Worm (Caenorhabditis elegans) whole organism, L4 larva: Measurements from ENCODE around the gene B0416.3.

ENCODE experiments used
- F26F4.8 ChIP-seq: fragments of 200-800 bp; sonication (Bioruptor generic); conservative IDR thresholded peaks from 2 replicates; pipeline ENCODE4 v1.3.6; 2022; ENCODE audit warnings: missing genetic modification characterization, missing compliant biosample characterization
- F44E2.7 ChIP-seq: fragments of 200-800 bp; sonication (Bioruptor generic); IDR thresholded peaks from 2 replicates; pipeline ENCODE4 v2.1.2; 2022; ENCODE audit warnings: missing genetic modification characterization, missing compliant biosample characterization
- Y48G9A.11 ChIP-seq: fragments of 200-800 bp; sonication (Bioruptor generic); IDR thresholded peaks from 2 replicates; pipeline ENCODE4 v1.3.6; 2022; ENCODE audit warnings: missing genetic modification reagents, missing genetic modification characterization, missing compliant biosample characterization
- aly-2 ChIP-seq: sonication (generic microtip); optimal IDR thresholded peaks from 2 replicates; lab custom pipeline; 2018; ENCODE audit warnings: missing biosample characterization, missing genetic modification characterization
- ceh-20 ChIP-seq: fragments of 200-800 bp; sonication (Bioruptor generic); IDR thresholded peaks from 2 replicates; pipeline ENCODE4 v1.3.6; 2022; ENCODE audit warnings: missing genetic modification reagents, missing genetic modification characterization, missing compliant biosample characterization
- ceh-82 ChIP-seq: sonication (generic microtip); optimal IDR thresholded peaks from 2 replicates; lab custom pipeline; 2017; ENCODE audit warnings: missing biosample characterization, missing genetic modification characterization
- cey-2 ChIP-seq: sonication (generic microtip); optimal IDR thresholded peaks from 3 replicates; lab custom pipeline; 2017; ENCODE audit warnings: missing genetic modification characterization, mild to moderate bottlenecking, missing compliant biosample characterization, antibody characterized with exemption, borderline replicate concordance; ENCODE audit not compliant: insufficient read depth
- ctbp-1 ChIP-seq: fragments of 200-800 bp; sonication (Bioruptor generic); IDR thresholded peaks from 2 replicates; pipeline ENCODE4 v1.3.6; 2022; ENCODE audit warnings: missing genetic modification reagents, missing genetic modification characterization, missing compliant biosample characterization
- daf-12 ChIP-seq: fragments of 150-350 bp; optimal IDR thresholded peaks from 2 replicates; lab custom pipeline; 2014; ENCODE audit warnings: missing biosample characterization, missing genetic modification reagents, missing genetic modification characterization
- dmd-6 ChIP-seq: fragments of 200-800 bp; sonication (Bioruptor generic); IDR thresholded peaks from 2 replicates; pipeline ENCODE4 v1.3.6; 2022; ENCODE audit warnings: missing genetic modification reagents, missing genetic modification characterization, missing compliant biosample characterization
- dpl-1 ChIP-seq: fragments of 150-350 bp; optimal IDR thresholded peaks from 2 replicates; lab custom pipeline; 2014; ENCODE audit warnings: missing biosample characterization, missing genetic modification reagents, missing genetic modification characterization
- egl-43 ChIP-seq: fragments of 200-800 bp; sonication (Bioruptor generic); IDR thresholded peaks from 2 replicates; pipeline ENCODE4 v1.3.6; 2022; ENCODE audit warnings: missing genetic modification reagents, missing genetic modification characterization, missing compliant biosample characterization
- hmg-1.1 ChIP-seq: fragments of 200-800 bp; sonication (Bioruptor generic); IDR thresholded peaks from 2 replicates; pipeline ENCODE4 v1.3.6; 2022; ENCODE audit warnings: missing genetic modification reagents, missing genetic modification characterization, missing compliant biosample characterization
- jun-1 ChIP-seq: fragments of 150-350 bp; optimal IDR thresholded peaks from 2 replicates; lab custom pipeline; 2014; ENCODE audit warnings: missing biosample characterization, missing genetic modification reagents, missing genetic modification characterization
- lin-13 ChIP-seq: fragments of 150-350 bp; optimal IDR thresholded peaks from 2 replicates; lab custom pipeline; 2014; ENCODE audit warnings: missing biosample characterization, missing genetic modification reagents, missing genetic modification characterization
- lin-38 ChIP-seq: fragments of 200-800 bp; sonication (Bioruptor generic); IDR thresholded peaks from 2 replicates; pipeline ENCODE4 v1.3.6; 2022; ENCODE audit warnings: missing genetic modification reagents, missing genetic modification characterization, missing compliant biosample characterization
- lin-39 ChIP-seq: fragments of 150-350 bp; optimal IDR thresholded peaks from 2 replicates; lab custom pipeline; 2014; ENCODE audit warnings: missing biosample characterization, missing genetic modification reagents, missing genetic modification characterization
- madf-9 ChIP-seq: fragments of 200-800 bp; sonication (Bioruptor generic); conservative IDR thresholded peaks from 2 replicates; pipeline ENCODE4 v1.3.6; 2022; ENCODE audit warnings: missing genetic modification reagents, missing genetic modification characterization, missing compliant biosample characterization
- mdl-1 ChIP-seq, 2 experiments: fragments of 150-350 bp in 1 of 2; sonication (generic microtip) in 1 of 2; optimal IDR thresholded peaks; 2 replicates each; lab custom pipeline; 2014 to 2017; ENCODE audit warnings: missing biosample characterization in 2 of 2, missing genetic modification characterization in 2 of 2
- mep-1 ChIP-seq: fragments of 150-350 bp; sonication (generic microtip); optimal IDR thresholded peaks from 3 replicates; lab custom pipeline; 2014; ENCODE audit warnings: missing biosample characterization, missing genetic modification characterization
- nhr-10 ChIP-seq: fragments of 150-350 bp; optimal IDR thresholded peaks from 2 replicates; lab custom pipeline; 2014; ENCODE audit warnings: missing biosample characterization, missing genetic modification characterization
- nhr-102 ChIP-seq: sonication (generic microtip); optimal IDR thresholded peaks from 2 replicates; lab custom pipeline; 2016; ENCODE audit warnings: mild to moderate bottlenecking, missing genetic modification characterization, moderate library complexity, missing compliant biosample characterization
- nhr-11 ChIP-seq: fragments of 150-350 bp; optimal IDR thresholded peaks from 2 replicates; lab custom pipeline; 2014; ENCODE audit warnings: missing biosample characterization, missing genetic modification characterization
- nhr-25 ChIP-seq: sonication (generic microtip); optimal IDR thresholded peaks from 2 replicates; lab custom pipeline; 2017; ENCODE audit warnings: missing genetic modification characterization, mild to moderate bottlenecking, missing compliant biosample characterization, antibody characterized with exemption, moderate library complexity, borderline replicate concordance; ENCODE audit not compliant: insufficient read depth
- nhr-28 ChIP-seq: fragments of 150-350 bp; optimal IDR thresholded peaks from 2 replicates; lab custom pipeline; 2014; ENCODE audit warnings: missing biosample characterization, missing genetic modification characterization
- nhr-42 ChIP-seq: fragments of 200-800 bp; sonication (Bioruptor generic); IDR thresholded peaks from 2 replicates; pipeline ENCODE4 v1.3.6; 2022; ENCODE audit warnings: missing genetic modification characterization, missing compliant biosample characterization
- nhr-77 ChIP-seq: fragments of 150-350 bp; optimal IDR thresholded peaks from 2 replicates; lab custom pipeline; 2014; ENCODE audit warnings: missing biosample characterization, missing genetic modification characterization
- php-3 ChIP-seq: fragments of 200-800 bp; sonication (Bioruptor generic); IDR thresholded peaks from 2 replicates; pipeline ENCODE4 v1.3.6; 2022; ENCODE audit warnings: missing genetic modification reagents, missing genetic modification characterization, missing compliant biosample characterization
- rbr-2 ChIP-seq: sonication (generic microtip); optimal IDR thresholded peaks from 2 replicates; lab custom pipeline; 2016; ENCODE audit warnings: missing genotype, missing genetic modification characterization, missing compliant biosample characterization
- sdz-12 ChIP-seq: fragments of 200-800 bp; sonication (Bioruptor generic); optimal IDR thresholded peaks from 2 replicates; lab custom pipeline; 2018; ENCODE audit warnings: mild to moderate bottlenecking, missing genetic modification characterization, missing compliant biosample characterization
- set-16 ChIP-seq: fragments of 200-800 bp; sonication (Bioruptor generic); IDR thresholded peaks from 2 replicates; pipeline ENCODE4 v1.3.6; 2022; ENCODE audit warnings: missing genetic modification reagents, missing genetic modification characterization, missing compliant biosample characterization
- snpc-1.2 ChIP-seq: fragments of 200-800 bp; sonication (Bioruptor generic); IDR thresholded peaks from 2 replicates; pipeline ENCODE4 v1.3.6; 2022; ENCODE audit warnings: missing genetic modification reagents, missing genetic modification characterization, missing compliant biosample characterization
- tra-1 ChIP-seq: fragments of 200-800 bp; sonication (Bioruptor generic); IDR thresholded peaks from 2 replicates; pipeline ENCODE4 v1.3.6; 2022; ENCODE audit warnings: missing genetic modification reagents, missing genetic modification characterization, missing compliant biosample characterization
- unc-62 ChIP-seq, 3 experiments: fragments of 150-350 bp in 1 of 3; sonication (generic microtip); optimal IDR thresholded peaks in 2 of 3; peaks in 1 of 3; 1 replicate in 1 of 3; 2 replicates in 2 of 3; lab custom pipeline; 2014 to 2017; ENCODE audit warnings: missing biosample characterization in 3 of 3, missing genetic modification characterization in 3 of 3, missing genetic modification reagents in 3 of 3, missing genotype in 1 of 3
- vab-7 ChIP-seq: fragments of 200-800 bp; sonication (Bioruptor generic); IDR thresholded peaks from 2 replicates; pipeline ENCODE4 v1.3.6; 2022; ENCODE audit warnings: missing genetic modification reagents, missing genetic modification characterization, missing compliant biosample characterization
- ztf-7 ChIP-seq: fragments of 150-350 bp; optimal IDR thresholded peaks from 2 replicates; lab custom pipeline; 2014; ENCODE audit warnings: missing biosample characterization, missing genetic modification characterization

Gene B0416.3

DNA sequence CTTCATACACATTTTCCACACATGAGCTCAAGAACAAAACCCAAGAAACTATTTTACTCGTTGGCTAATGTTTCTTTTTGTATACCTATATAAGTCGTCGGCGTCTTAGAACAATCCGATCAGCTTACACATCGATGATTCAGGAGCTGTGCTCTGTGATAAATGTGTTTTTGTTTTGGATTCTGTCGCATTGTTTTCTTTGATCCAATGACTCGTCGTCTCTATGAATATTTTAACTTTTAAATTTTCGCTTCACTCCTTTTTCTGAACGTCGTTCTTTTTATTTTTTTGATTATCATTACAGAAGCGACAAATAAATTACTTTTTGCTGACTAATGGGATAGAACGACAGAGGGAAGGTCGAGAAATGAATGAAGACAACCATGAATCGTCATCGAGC is at the start of gene B0416.3:
TSS of gene B0416.3 (plus strand) at position 301 of the 400 bp plus-strand sequence.
- TF ChIP-seq lin-39 (tag; lab: Kevin White, UChicago) (no peak), tra-1 (GFP tag; lab: Robert Waterston, UW) (no peak), Y48G9A.11 (GFP tag; lab: Robert Waterston, UW) (no peak), lin-13 (GFP tag; lab: Kevin White, UChicago) (no peak), nhr-77 (tag; lab: Kevin White, UChicago) (no peak), vab-7 (no peak), dpl-1 (GFP tag; lab: Kevin White, UChicago) (no peak), mdl-1 (tag; optimal IDR thresholded peaks at IDR 0.05; lab: Kevin White, UChicago) (no peak), nhr-11 (no peak), sdz-12 (no peak), snpc-1.2 (no peak), ctbp-1 (no peak), aly-2 (no peak), ceh-20 (GFP tag; lab: Robert Waterston, UW) (no peak), nhr-102 (tag; lab: Kevin White, UChicago) (no peak), mep-1 (no peak), egl-43 (GFP tag; lab: Robert Waterston, UW) (no peak), php-3 (GFP tag; lab: Robert Waterston, UW) (no peak), hmg-1.1 (GFP tag; lab: Robert Waterston, UW) (no peak), cey-2 (no peak)

DNA sequence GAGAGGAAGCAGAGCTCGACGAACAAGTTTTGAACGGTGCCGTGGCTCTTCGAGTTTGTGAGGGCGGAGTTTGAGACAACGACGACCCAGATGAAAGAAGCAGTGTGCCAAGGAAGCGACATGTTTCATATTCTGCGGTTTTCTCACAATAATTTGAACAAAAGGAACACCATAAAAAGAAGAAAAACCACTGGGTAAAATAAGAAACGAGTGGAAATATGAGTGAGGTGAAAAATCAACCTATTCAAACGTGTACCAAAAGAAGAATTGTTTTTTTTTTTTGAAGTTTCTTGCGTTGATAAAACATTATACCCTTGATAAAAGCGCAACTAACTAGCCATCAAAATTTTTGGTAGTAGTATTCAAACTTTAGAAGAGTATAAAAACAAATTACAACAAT is 49.3 kb upstream of the B0416.3 start, which contains the start of gene lgc-4:
TSS of gene lgc-4 (minus strand) at position 101 of the 400 bp plus-strand sequence.
- TF ChIP-seq unc-62 (GFP tag; optimal IDR thresholded peaks at IDR 0.05 in 1 of 2; lab: Kevin White, UChicago) (peak in 1 of 2 experiments; percentile 89), unc-62 (tag; optimal IDR thresholded peaks at IDR 0.05; lab: Kevin White, UChicago) (no peak), mdl-1 (tag; optimal IDR thresholded peaks at IDR 0.05; lab: Kevin White, UChicago) (no peak)
- TF ChIP-seq, all 104 proteins: peak for 1

DNA sequence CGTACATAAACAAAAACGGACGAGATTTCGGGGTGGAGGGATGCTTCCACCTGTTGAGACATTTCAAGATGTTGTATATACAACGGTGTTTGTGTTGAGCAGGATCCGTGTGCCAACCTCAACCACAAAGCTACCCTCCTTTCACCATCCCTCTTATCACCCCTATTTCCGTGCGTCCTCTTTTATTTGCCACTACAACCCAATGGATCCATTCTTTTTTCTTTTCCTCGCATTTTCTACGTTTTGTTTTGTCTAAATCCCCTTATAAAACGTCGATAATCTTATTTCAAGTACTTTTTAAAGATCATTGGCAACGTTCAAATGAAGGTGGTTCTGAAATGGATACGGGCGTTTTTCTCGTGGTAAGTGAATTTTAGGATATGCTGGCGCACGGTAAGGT is 48.2 kb upstream of the B0416.3 start, which contains the start of gene gpa-12:
TSS of gene gpa-12 (plus strand) at position 301 of the 400 bp plus-strand sequence.
- TF ChIP-seq nhr-42 (no peak), madf-9 (GFP tag; lab: Robert Waterston, UW) (no peak), ztf-7 (tag; lab: Kevin White, UChicago) (no peak), lin-38 (GFP tag; lab: Robert Waterston, UW) (no peak), cey-2 (no peak), Y48G9A.11 (GFP tag; lab: Robert Waterston, UW) (no peak), set-16 (GFP tag; lab: Robert Waterston, UW) (no peak), sdz-12 (no peak), jun-1 (no peak), ceh-82 (tag; lab: Kevin White, UChicago) (no peak), F44E2.7 (GFP tag; lab: Robert Waterston, UW) (no peak)

DNA sequence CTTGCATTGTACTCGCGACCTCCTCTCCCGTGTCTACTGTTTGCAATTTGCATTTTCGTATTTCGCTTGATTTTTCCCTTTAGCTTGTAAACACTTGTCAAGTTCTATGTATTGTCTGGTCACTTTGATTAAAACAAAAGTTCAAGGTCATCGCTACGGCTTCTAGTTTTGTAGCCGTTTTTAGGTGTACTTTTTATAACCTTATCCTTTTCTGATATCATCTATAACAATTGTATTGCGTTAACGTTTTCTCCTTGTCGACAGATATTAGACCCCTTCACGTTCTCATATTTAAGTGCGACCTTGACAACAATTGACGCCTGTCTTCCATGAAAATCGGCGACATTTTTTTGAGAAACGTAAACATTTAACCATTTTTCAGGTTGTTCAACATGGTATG is 44.8 kb upstream of the B0416.3 start:
- TF ChIP-seq dmd-6 (no peak), F26F4.8 (no peak), nhr-25 (tag; lab: Kevin White, UChicago) (peak; percentile 76), Y48G9A.11 (GFP tag; lab: Robert Waterston, UW) (no peak), nhr-28 (peak; percentile 53), nhr-10 (tag; lab: Kevin White, UChicago) (no peak), daf-12 (tag; lab: Kevin White, UChicago) (no peak), rbr-2 (tag; lab: Kevin White, UChicago) (no peak), unc-62 (GFP tag; optimal IDR thresholded peaks at IDR 0.05 in 1 of 2; lab: Kevin White, UChicago) (peak in 1 of 2 experiments; percentile 73), unc-62 (tag; optimal IDR thresholded peaks at IDR 0.05; lab: Kevin White, UChicago) (no peak)
